Worm (Caenorhabditis elegans) whole organism, L3 larva: ENCODE data around the gene K03H1.11.

Experiments
- R02D3.7 ChIP-seq: fragments of 150-350 bp; optimal IDR thresholded peaks from 2 replicates; lab custom pipeline; 2014; ENCODE audit warnings: missing biosample characterization, missing genetic modification characterization
- aly-2 ChIP-seq: fragments of 150-350 bp; optimal IDR thresholded peaks from 2 replicates; lab custom pipeline; 2014; ENCODE audit warnings: missing biosample characterization, missing genetic modification characterization
- ceh-28 ChIP-seq: fragments of 150-350 bp; optimal IDR thresholded peaks from 2 replicates; lab custom pipeline; 2014; ENCODE audit warnings: missing biosample characterization, missing genetic modification reagents, missing genetic modification characterization
- ceh-9 ChIP-seq: sonication (generic microtip); optimal IDR thresholded peaks from 2 replicates; lab custom pipeline; 2018; ENCODE audit warnings: missing biosample characterization, missing genetic modification characterization
- daf-12 ChIP-seq: fragments of 150-350 bp; optimal IDR thresholded peaks from 2 replicates; lab custom pipeline; 2014; ENCODE audit warnings: missing biosample characterization, missing genetic modification reagents, missing genetic modification characterization
- egl-27 ChIP-seq: sonication (generic microtip); optimal IDR thresholded peaks from 4 replicates; lab custom pipeline; 2017; ENCODE audit warnings: missing biosample characterization, missing genetic modification reagents, missing genetic modification characterization
- egl-5 ChIP-seq: fragments of 150-350 bp; optimal IDR thresholded peaks from 2 replicates; lab custom pipeline; 2017; ENCODE audit warnings: missing biosample characterization, missing genetic modification reagents, missing genetic modification characterization, inconsistent platforms
- elt-2 ChIP-seq: sonication (generic microtip); optimal IDR thresholded peaks from 2 replicates; lab custom pipeline; 2016; ENCODE audit warnings: missing genetic modification reagents, mild to moderate bottlenecking, missing genetic modification characterization, missing compliant biosample characterization
- elt-3 ChIP-seq, 3 experiments: fragments of 150-350 bp in 1 of 3; sonication (generic microtip) in 2 of 3; optimal IDR thresholded peaks; 2 replicates in 2 of 3; 4 replicates in 1 of 3; lab custom pipeline; 2014 to 2017; ENCODE audit warnings: missing biosample characterization in 3 of 3, missing genetic modification characterization in 3 of 3
- eor-1 ChIP-seq, 2 experiments: fragments of 150-350 bp; optimal IDR thresholded peaks; 2 replicates each; lab custom pipeline; 2014 to 2018; ENCODE audit warnings: missing biosample characterization in 2 of 2, missing genetic modification characterization in 2 of 2
- fkh-10 ChIP-seq: sonication (generic microtip); optimal IDR thresholded peaks from 2 replicates; lab custom pipeline; 2017; ENCODE audit warnings: missing biosample characterization, missing genetic modification reagents, missing genetic modification characterization
- hmg-11 ChIP-seq: sonication (generic microtip); optimal IDR thresholded peaks from 2 replicates; lab custom pipeline; 2016; ENCODE audit warnings: missing genetic modification characterization, missing compliant biosample characterization
- jun-1 ChIP-seq: fragments of 150-350 bp; optimal IDR thresholded peaks from 2 replicates; lab custom pipeline; 2014; ENCODE audit warnings: missing biosample characterization, missing genetic modification reagents, missing genetic modification characterization
- lin-39 ChIP-seq: fragments of 150-350 bp; optimal IDR thresholded peaks from 2 replicates; lab custom pipeline; 2018; ENCODE audit warnings: missing biosample characterization, missing genetic modification reagents, missing genetic modification characterization
- lsy-12 ChIP-seq: sonication (generic microtip); optimal IDR thresholded peaks from 2 replicates; lab custom pipeline; 2016; ENCODE audit warnings: mild to moderate bottlenecking, missing genetic modification characterization, missing compliant biosample characterization
- mml-1 ChIP-seq: fragments of 150-350 bp; sonication (generic microtip); optimal IDR thresholded peaks from 3 replicates; lab custom pipeline; 2014; ENCODE audit warnings: missing biosample characterization, missing genetic modification characterization
- nfya-1 ChIP-seq: sonication (generic microtip); optimal IDR thresholded peaks from 2 replicates; lab custom pipeline; 2017; ENCODE audit warnings: missing genetic modification characterization, mild to moderate bottlenecking, missing compliant biosample characterization, antibody characterized with exemption, moderate library complexity; ENCODE audit not compliant: insufficient read depth
- nhr-11 ChIP-seq: fragments of 150-350 bp; optimal IDR thresholded peaks from 2 replicates; lab custom pipeline; 2014; ENCODE audit warnings: missing biosample characterization, missing genetic modification characterization
- nhr-25 ChIP-seq: sonication (generic microtip); optimal IDR thresholded peaks from 2 replicates; lab custom pipeline; 2017; ENCODE audit warnings: missing biosample characterization, missing genetic modification characterization
- nhr-28 ChIP-seq: fragments of 150-350 bp; optimal IDR thresholded peaks from 2 replicates; lab custom pipeline; 2014; ENCODE audit warnings: missing biosample characterization, missing genetic modification characterization
- nhr-43 ChIP-seq: sonication (generic microtip); optimal IDR thresholded peaks from 2 replicates; lab custom pipeline; 2016; ENCODE audit warnings: mild to moderate bottlenecking, missing genetic modification characterization, missing compliant biosample characterization; ENCODE audit not compliant: poor library complexity, severe bottlenecking
- nhr-67 ChIP-seq: fragments of 150-350 bp; optimal IDR thresholded peaks from 2 replicates; lab custom pipeline; 2014; ENCODE audit warnings: missing biosample characterization, missing genetic modification characterization
- nhr-77 ChIP-seq: fragments of 150-350 bp; optimal IDR thresholded peaks from 2 replicates; lab custom pipeline; 2014; ENCODE audit warnings: missing biosample characterization, missing genetic modification characterization
- pha-4 ChIP-seq: fragments of 150-350 bp; optimal IDR thresholded peaks from 2 replicates; lab custom pipeline; 2014; ENCODE audit warnings: missing biosample characterization, missing genetic modification reagents, missing genetic modification characterization
- pqm-1 ChIP-seq: fragments of 150-350 bp; optimal IDR thresholded peaks from 2 replicates; lab custom pipeline; 2017; ENCODE audit warnings: missing biosample characterization, missing genetic modification characterization, inconsistent platforms
- sea-2 ChIP-seq: fragments of 150-350 bp; sonication (generic microtip); optimal IDR thresholded peaks from 4 replicates; lab custom pipeline; 2014; ENCODE audit warnings: missing biosample characterization, missing genetic modification reagents, missing genetic modification characterization
- snpc-4 ChIP-seq: fragments of 150-350 bp; optimal IDR thresholded peaks from 2 replicates; lab custom pipeline; 2014; ENCODE audit warnings: missing biosample characterization, missing genetic modification characterization
- unc-39 ChIP-seq: sonication (generic microtip); optimal IDR thresholded peaks from 4 replicates; lab custom pipeline; 2017; ENCODE audit warnings: missing biosample characterization, missing genetic modification characterization
- unc-62 ChIP-seq: fragments of 150-350 bp; sonication (generic microtip); optimal IDR thresholded peaks from 4 replicates; lab custom pipeline; 2014; ENCODE audit warnings: missing biosample characterization, missing genetic modification reagents, missing genetic modification characterization
- zag-1 ChIP-seq: fragments of 150-350 bp; optimal IDR thresholded peaks from 2 replicates; lab custom pipeline; 2014; ENCODE audit warnings: missing biosample characterization, missing genetic modification characterization

The K03H1.11 gene

ce11 chrIII:9926650-9927049 is 25.1 kb downstream of the K03H1.11 start, which contains the start of gene ttr-3:
TSS of gene ttr-3 (minus strand) at chrIII:9926750.
- no peak for TF ChIP-seq zag-1 (tag; lab: Kevin White, UChicago)
- TF ChIP-seq eor-1 (tag; optimal IDR thresholded peaks at IDR 0.05; lab: Kevin White, UChicago), result no peak
- no peak for TF ChIP-seq ceh-9 (tag; lab: Kevin White, UChicago)
- TF ChIP-seq pqm-1, result no peak
- no peak for TF ChIP-seq elt-2 (tag; lab: Kevin White, UChicago)
- TF ChIP-seq nhr-67 (tag; lab: Kevin White, UChicago), result no peak
- no peak for TF ChIP-seq egl-5
- TF ChIP-seq unc-39 (tag; lab: Kevin White, UChicago), result no peak
- TF ChIP-seq fkh-10, result no peak
- TF ChIP-seq daf-12 (tag; lab: Kevin White, UChicago), result no peak
- TF ChIP-seq unc-62 (GFP tag; lab: Kevin White, UChicago), result no peak

- TF ChIP-seq nfya-1 (tag; lab: Kevin White, UChicago) (no peak), pqm-1 (no peak)
Observed at ce11 chrIII:9922874-9923273, 28.9 kb downstream of the K03H1.11 start, which contains the start of gene cbp-2. TSS of gene cbp-2 (plus strand) at chrIII:9923174.

ce11 chrIII:9922310-9922709 is 29.5 kb downstream of the K03H1.11 start:
- TF ChIP-seq ceh-28 (peak; percentile 2), nhr-28 (tag; lab: Kevin White, UChicago) (no peak), nhr-43 (no peak), unc-62 (GFP tag; lab: Kevin White, UChicago) (no peak), pqm-1 (peak; percentile 71), nhr-25 (tag; lab: Kevin White, UChicago) (no peak), pha-4 (peak; percentile 43), nfya-1 (tag; lab: Kevin White, UChicago) (no peak), lin-39 (tag; lab: Kevin White, UChicago) (no peak), elt-2 (tag; lab: Kevin White, UChicago) (peak; percentile 71)

- TF ChIP-seq jun-1 (no peak), ceh-28 (no peak), pqm-1 (no peak), mml-1 (tag; lab: Kevin White, UChicago) (no peak), nhr-77 (tag; lab: Kevin White, UChicago) (no peak), fkh-10 (no peak), eor-1 (tag; optimal IDR thresholded peaks at IDR 0.05; lab: Kevin White, UChicago) (no peak), nfya-1 (tag; lab: Kevin White, UChicago) (no peak), unc-62 (GFP tag; lab: Kevin White, UChicago) (no peak), lsy-12 (tag; lab: Kevin White, UChicago) (no peak), lin-39 (tag; lab: Kevin White, UChicago) (no peak), aly-2 (tag; lab: Kevin White, UChicago) (no peak), elt-3 (tag; optimal IDR thresholded peaks at IDR 0.05; lab: Kevin White, UChicago) (no peak), egl-5 (no peak), R02D3.7 (tag; lab: Kevin White, UChicago) (no peak)
Observed at ce11 chrIII:9920764-9921163, 31.0 kb downstream of the K03H1.11 start, which contains the start of gene F40F12.3. TSS of gene F40F12.3 (minus strand) at chrIII:9920864.

ce11 chrIII:9913722-9914121 is 38.0 kb downstream of the K03H1.11 start, which contains the start of gene cbp-3:
TSS of gene cbp-3 (plus strand) at chrIII:9913993.
- TF ChIP-seq egl-27 (tag; lab: Kevin White, UChicago), result no peak
- no peak for TF ChIP-seq hmg-11 (tag; lab: Kevin White, UChicago)
- TF ChIP-seq pha-4, result peak; percentile 66
- no peak for TF ChIP-seq lin-39 (tag; lab: Kevin White, UChicago)
- TF ChIP-seq pqm-1, result peak; percentile 93
- no peak for TF ChIP-seq snpc-4
- no peak for TF ChIP-seq nhr-11 (tag; lab: Kevin White, UChicago)
- no peak for TF ChIP-seq nfya-1 (tag; lab: Kevin White, UChicago)
- TF ChIP-seq unc-39 (tag; lab: Kevin White, UChicago), result no peak
- TF ChIP-seq ceh-9 (tag; lab: Kevin White, UChicago), result no peak
- TF ChIP-seq jun-1, result no peak
- peak; percentile 83 for TF ChIP-seq elt-2 (tag; lab: Kevin White, UChicago)
- TF ChIP-seq sea-2 (GFP tag; lab: Kevin White, UChicago), result no peak
- TF ChIP-seq unc-62 (GFP tag; lab: Kevin White, UChicago), result no peak
- no peak for TF ChIP-seq aly-2 (tag; lab: Kevin White, UChicago)
